Fruit fly (Drosophila melanogaster) whole organism, adult: ENCODE data around the gene CG45428.

Source experiments
- CG12768 ChIP-seq: fragments of 200-800 bp; sonication (Bioruptor generic); optimal IDR thresholded peaks from 2 replicates; lab custom pipeline; 2017; ENCODE audit warnings: missing biosample characterization, missing genetic modification characterization, mild to moderate bottlenecking, moderate library complexity, missing genetic modification reagents
- Clk ChIP-seq: fragments of 200-800 bp; sonication (Bioruptor generic); optimal IDR thresholded peaks from 2 replicates; lab custom pipeline; 2017; ENCODE audit warnings: missing biosample characterization, missing genetic modification characterization
- Crg-1 ChIP-seq: fragments of 200-800 bp; sonication (Bioruptor generic); optimal IDR thresholded peaks from 2 replicates; lab custom pipeline; 2016; ENCODE audit warnings: missing biosample characterization, missing genetic modification characterization
- Mnt ChIP-seq: fragments of 200-800 bp; sonication (Bioruptor generic); optimal IDR thresholded peaks from 2 replicates; lab custom pipeline; 2016; ENCODE audit warnings: missing biosample characterization, mild to moderate bottlenecking, missing genetic modification characterization
- cnc ChIP-seq, 2 experiments: fragments of >200 bp; optimal IDR thresholded peaks; 2 replicates each; lab custom pipeline; 2017
- ovo ChIP-seq: fragments of 200-800 bp; sonication (Bioruptor generic); optimal IDR thresholded peaks from 2 replicates; lab custom pipeline; 2016; ENCODE audit warnings: missing biosample characterization, missing genetic modification characterization

The CG45428 gene

DNA sequence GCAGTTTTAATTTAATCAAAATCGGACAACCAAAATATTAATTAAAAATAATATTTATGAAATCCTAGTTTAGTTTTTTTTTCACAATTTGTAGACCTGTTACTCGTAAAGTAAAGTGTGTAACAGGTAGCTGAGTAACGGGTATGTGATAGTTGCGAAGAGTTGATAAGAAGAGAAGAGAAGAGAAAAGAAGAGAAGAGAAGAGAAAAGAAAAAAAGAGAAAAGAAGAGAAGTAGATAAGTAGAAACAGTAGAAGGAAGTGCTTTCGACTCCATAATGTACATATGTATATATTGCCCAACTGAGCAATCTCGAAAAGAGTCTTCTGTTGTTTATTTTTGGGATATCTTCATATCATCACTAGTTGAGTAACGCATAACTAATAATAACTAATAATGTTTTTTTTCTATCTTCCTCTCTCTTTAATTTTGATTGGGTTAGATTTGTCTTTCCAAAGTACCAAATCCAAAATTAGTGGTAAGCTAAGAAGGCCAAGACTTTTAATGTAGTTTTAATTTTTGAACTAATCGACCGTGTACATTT lies 48.9 kb downstream of the CG45428 start, which contains the start of gene CG14448:
Gene CG14448 (plus strand): TSS at position 493 of the 543 bp plus-strand sequence.
- TF ChIP-seq Clk (GFP tag; lab: Kevin White, UChicago) (no peak), cnc (optimal IDR thresholded peaks at IDR 0.05; lab: Kevin White, UChicago) (no peak), CG12768 (GFP tag; lab: Kevin White, UChicago) (no peak), Mnt (no peak), ovo (GFP tag; lab: Kevin White, UChicago) (no peak), Crg-1 (GFP tag; lab: Kevin White, UChicago) (no peak)
